Worm (Caenorhabditis elegans) whole organism, mixed stage, embryonic: ENCODE results near the gene unc-60.

Source experiments
- ceh-43 ChIP-seq: fragments of 200-800 bp; sonication (Bioruptor generic); optimal IDR thresholded peaks from 2 replicates; lab custom pipeline; 2018; ENCODE audit warnings: mild to moderate bottlenecking, missing genetic modification characterization, moderate library complexity, missing compliant biosample characterization
- elt-1 ChIP-seq: sonication (generic microtip); optimal IDR thresholded peaks from 2 replicates; lab custom pipeline; 2017; ENCODE audit warnings: missing genetic modification characterization, mild to moderate bottlenecking, missing compliant biosample characterization, antibody characterized with exemption, moderate library complexity, borderline replicate concordance; ENCODE audit not compliant: insufficient read depth
- flh-1 ChIP-seq: fragments of 200-800 bp; sonication (Bioruptor generic); optimal IDR thresholded peaks from 2 replicates; lab custom pipeline; 2018; ENCODE audit warnings: mild to moderate bottlenecking, missing genetic modification characterization, moderate library complexity, missing compliant biosample characterization
- ham-2 ChIP-seq: fragments of 200-800 bp; sonication (Bioruptor generic); optimal IDR thresholded peaks from 2 replicates; lab custom pipeline; 2018; ENCODE audit warnings: mild to moderate bottlenecking, missing genetic modification characterization, missing compliant biosample characterization
- hlh-1 ChIP-seq: fragments of 150-350 bp; optimal IDR thresholded peaks from 2 replicates; lab custom pipeline; 2014; ENCODE audit warnings: missing biosample characterization, missing genetic modification reagents, missing genetic modification characterization
- nhr-12 ChIP-seq: fragments of 150-350 bp; optimal IDR thresholded peaks from 2 replicates; lab custom pipeline; 2014; ENCODE audit warnings: missing biosample characterization, missing genetic modification characterization
- nhr-28 ChIP-seq: fragments of 150-350 bp; optimal IDR thresholded peaks from 2 replicates; lab custom pipeline; 2014; ENCODE audit warnings: missing biosample characterization, missing genetic modification characterization
- unc-39 ChIP-seq: fragments of 150-350 bp; optimal IDR thresholded peaks from 2 replicates; lab custom pipeline; 2014; ENCODE audit warnings: missing biosample characterization, missing genetic modification characterization
- unc-62 ChIP-seq: fragments of 150-350 bp; optimal IDR thresholded peaks from 2 replicates; lab custom pipeline; 2014; ENCODE audit warnings: missing biosample characterization, missing genetic modification reagents, missing genetic modification characterization
- ztf-11 ChIP-seq: fragments of 150-350 bp; optimal IDR thresholded peaks from 2 replicates; lab custom pipeline; 2014; ENCODE audit warnings: missing biosample characterization, missing genetic modification characterization

DNA sequence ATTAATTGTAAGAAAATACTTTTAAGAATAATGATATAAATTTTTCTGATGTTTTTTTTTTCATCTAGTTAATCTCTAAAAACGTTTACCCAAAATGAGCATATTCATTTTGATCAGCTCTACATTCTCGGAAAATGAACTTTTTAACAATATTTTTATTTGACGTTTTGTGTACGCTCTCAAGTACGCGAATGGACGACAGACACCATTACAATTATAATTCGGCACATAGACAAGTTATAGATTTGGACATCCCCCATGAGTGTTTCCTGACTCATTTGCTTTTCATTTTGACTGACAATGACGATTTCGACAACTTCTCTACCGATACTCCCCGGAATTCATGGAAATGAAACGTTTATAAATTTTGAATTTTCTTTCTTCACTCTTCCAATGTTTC lies 24.3 kb downstream of the unc-60 start, which contains the start of gene sru-27:
- TF ChIP-seq ceh-43 (GFP tag; lab: Kevin White, UChicago) (no peak), unc-39 (no peak), nhr-28 (tag; lab: Kevin White, UChicago) (no peak), ztf-11 (tag; lab: Kevin White, UChicago) (no peak), elt-1 (tag; lab: Kevin White, UChicago) (no peak), hlh-1 (no peak), ham-2 (no peak), flh-1 (GFP tag; lab: Kevin White, UChicago) (no peak), nhr-12 (tag; lab: Kevin White, UChicago) (no peak), unc-62 (GFP tag; lab: Kevin White, UChicago) (no peak)
